Worm (Caenorhabditis elegans) whole organism, L1 larva: ENCODE data around the gene art-1.
"Not testable (repeated sequence)": the region's sequence is repeated elsewhere in the genome, so short reads cannot be mapped to it uniquely, and the experiment has no call there.

Experiments used
- aha-1 ChIP-seq: fragments of 150-350 bp; optimal IDR thresholded peaks from 2 replicates; lab custom pipeline; 2014; ENCODE audit warnings: missing biosample characterization, missing genetic modification characterization
- alr-1 ChIP-seq: fragments of 200-800 bp; sonication (Bioruptor generic); optimal IDR thresholded peaks from 2 replicates; lab custom pipeline; 2018; ENCODE audit warnings: borderline replicate concordance, mild to moderate bottlenecking, missing genetic modification characterization, missing compliant biosample characterization
- ama-1 ChIP-seq: fragments of 150-350 bp; optimal IDR thresholded peaks from 2 replicates; lab custom pipeline; 2014
- blmp-1 ChIP-seq: fragments of 150-350 bp; optimal IDR thresholded peaks from 2 replicates; lab custom pipeline; 2014; ENCODE audit warnings: missing biosample characterization, missing genetic modification characterization
- ceh-63 ChIP-seq: fragments of 200-800 bp; sonication (Bioruptor generic); optimal IDR thresholded peaks from 2 replicates; lab custom pipeline; 2018; ENCODE audit warnings: mild to moderate bottlenecking, missing genetic modification characterization, missing compliant biosample characterization
- ceh-8 ChIP-seq: fragments of 200-800 bp; sonication (Bioruptor generic); optimal IDR thresholded peaks from 2 replicates; lab custom pipeline; 2018; ENCODE audit warnings: mild to moderate bottlenecking, missing genetic modification characterization, moderate library complexity, missing compliant biosample characterization
- ceh-82 ChIP-seq, 3 experiments: fragments of 150-350 bp in 1 of 3; sonication (generic microtip) in 2 of 3; optimal IDR thresholded peaks; 2 replicates each; lab custom pipeline; 2014 to 2017; ENCODE audit warnings: missing biosample characterization in 3 of 3, missing genetic modification characterization in 3 of 3
- ceh-88 ChIP-seq: fragments of 200-800 bp; sonication (Bioruptor generic); IDR thresholded peaks from 2 replicates; pipeline ENCODE4 v1.3.6; 2022; ENCODE audit warnings: missing genetic modification characterization, missing compliant biosample characterization
- ceh-90 ChIP-seq: sonication (generic microtip); optimal IDR thresholded peaks from 2 replicates; lab custom pipeline; 2016; ENCODE audit warnings: missing genetic modification characterization, missing compliant biosample characterization
- efl-1 ChIP-seq, 4 experiments: fragments of 150-350 bp; optimal IDR thresholded peaks in 3 of 4; peaks in 1 of 4; 1 replicate in 1 of 4; 2 replicates in 3 of 4; lab custom pipeline; 2014; ENCODE audit warnings: missing biosample characterization in 2 of 4, missing genetic modification characterization in 2 of 4, missing genetic modification reagents in 2 of 4
- efl-3 ChIP-seq: fragments of 200-800 bp; sonication (Bioruptor generic); optimal IDR thresholded peaks from 2 replicates; lab custom pipeline; 2018; ENCODE audit warnings: mild to moderate bottlenecking, missing genetic modification characterization, missing compliant biosample characterization
- egl-13 ChIP-seq: sonication (generic microtip); optimal IDR thresholded peaks from 2 replicates; lab custom pipeline; 2016; ENCODE audit warnings: missing genotype, missing genetic modification reagents, missing genetic modification characterization, missing compliant biosample characterization
- fkh-10 ChIP-seq: sonication (generic microtip); optimal IDR thresholded peaks from 2 replicates; lab custom pipeline; 2017; ENCODE audit warnings: missing biosample characterization, missing genetic modification reagents, missing genetic modification characterization
- lin-15B ChIP-seq: fragments of 150-350 bp; sonication (generic microtip); optimal IDR thresholded peaks from 3 replicates; lab custom pipeline; 2014; ENCODE audit warnings: missing biosample characterization, missing genetic modification characterization
- lsy-2 ChIP-seq, 2 experiments: fragments of 150-350 bp; optimal IDR thresholded peaks; 2 replicates each; lab custom pipeline; 2014; ENCODE audit warnings: missing biosample characterization in 2 of 2, missing genetic modification characterization in 2 of 2
- mab-9 ChIP-seq: fragments of 200-800 bp; sonication (Bioruptor generic); IDR thresholded peaks from 2 replicates; pipeline ENCODE4 v1.3.6; 2022; ENCODE audit warnings: missing genetic modification reagents, missing genetic modification characterization, missing compliant biosample characterization
- mef-2 ChIP-seq: fragments of 150-350 bp; optimal IDR thresholded peaks from 2 replicates; lab custom pipeline; 2014; ENCODE audit warnings: missing biosample characterization, missing genetic modification characterization
- mep-1 ChIP-seq: fragments of 150-350 bp; optimal IDR thresholded peaks from 2 replicates; lab custom pipeline; 2014; ENCODE audit warnings: missing biosample characterization, missing genetic modification characterization
- nhr-20 ChIP-seq: sonication (generic microtip); optimal IDR thresholded peaks from 2 replicates; lab custom pipeline; 2016; ENCODE audit warnings: mild to moderate bottlenecking, missing genetic modification characterization, missing compliant biosample characterization
- nhr-237 ChIP-seq: fragments of 150-350 bp; optimal IDR thresholded peaks from 2 replicates; lab custom pipeline; 2014; ENCODE audit warnings: missing biosample characterization, missing genetic modification characterization
- nhr-28 ChIP-seq: fragments of 150-350 bp; optimal IDR thresholded peaks from 2 replicates; lab custom pipeline; 2014; ENCODE audit warnings: missing biosample characterization, missing genetic modification characterization
- nhr-47 ChIP-seq: sonication (generic microtip); optimal IDR thresholded peaks from 2 replicates; lab custom pipeline; 2016; ENCODE audit warnings: mild to moderate bottlenecking, missing genetic modification characterization, moderate library complexity, missing compliant biosample characterization
- nhr-71 ChIP-seq: sonication (generic microtip); optimal IDR thresholded peaks from 2 replicates; lab custom pipeline; 2016; ENCODE audit warnings: mild to moderate bottlenecking, missing genetic modification characterization, moderate library complexity, missing compliant biosample characterization
- nhr-76 ChIP-seq: sonication (generic microtip); optimal IDR thresholded peaks from 2 replicates; lab custom pipeline; 2017; ENCODE audit warnings: missing biosample characterization, missing genetic modification characterization
- nhr-84 ChIP-seq: sonication (generic microtip); optimal IDR thresholded peaks from 2 replicates; lab custom pipeline; 2017; ENCODE audit warnings: missing biosample characterization, missing genetic modification characterization
- nhr-90 ChIP-seq: sonication (generic microtip); optimal IDR thresholded peaks from 2 replicates; lab custom pipeline; 2016; ENCODE audit warnings: mild to moderate bottlenecking, missing genetic modification characterization, missing compliant biosample characterization; ENCODE audit not compliant: poor library complexity
- pax-3 ChIP-seq: fragments of 200-800 bp; sonication (Bioruptor generic); optimal IDR thresholded peaks from 2 replicates; lab custom pipeline; 2018; ENCODE audit warnings: mild to moderate bottlenecking, missing genetic modification characterization, moderate library complexity, missing compliant biosample characterization
- pqm-1 ChIP-seq: sonication (generic microtip); optimal IDR thresholded peaks from 3 replicates; lab custom pipeline; 2017; ENCODE audit warnings: missing biosample characterization, missing genetic modification characterization
- snpc-4 ChIP-seq: fragments of 150-350 bp; optimal IDR thresholded peaks from 2 replicates; lab custom pipeline; 2014; ENCODE audit warnings: missing biosample characterization, missing genetic modification characterization
- sup-37 ChIP-seq: fragments of 200-800 bp; sonication (Bioruptor generic); optimal IDR thresholded peaks from 2 replicates; lab custom pipeline; 2018; ENCODE audit warnings: mild to moderate bottlenecking, missing genetic modification characterization, missing compliant biosample characterization
- swsn-7 ChIP-seq: sonication (generic microtip); optimal IDR thresholded peaks from 2 replicates; lab custom pipeline; 2016; ENCODE audit warnings: missing genetic modification characterization, missing compliant biosample characterization
- tlp-1 ChIP-seq: fragments of 150-350 bp; optimal IDR thresholded peaks from 2 replicates; lab custom pipeline; 2014; ENCODE audit warnings: missing biosample characterization, missing genetic modification characterization
- unc-86 ChIP-seq: sonication (generic microtip); optimal IDR thresholded peaks from 2 replicates; lab custom pipeline; 2016; ENCODE audit warnings: missing genetic modification characterization, missing compliant biosample characterization
- zag-1 ChIP-seq: fragments of 150-350 bp; optimal IDR thresholded peaks from 2 replicates; lab custom pipeline; 2014; ENCODE audit warnings: missing biosample characterization, missing genetic modification characterization
- ztf-11 ChIP-seq, 2 experiments: sonication (generic microtip); optimal IDR thresholded peaks; 2 replicates each; lab custom pipeline; 2016 to 2017; ENCODE audit warnings: missing genetic modification characterization in 2 of 2, missing biosample characterization in 1 of 2, missing compliant biosample characterization in 1 of 2

The art-1 gene

DNA sequence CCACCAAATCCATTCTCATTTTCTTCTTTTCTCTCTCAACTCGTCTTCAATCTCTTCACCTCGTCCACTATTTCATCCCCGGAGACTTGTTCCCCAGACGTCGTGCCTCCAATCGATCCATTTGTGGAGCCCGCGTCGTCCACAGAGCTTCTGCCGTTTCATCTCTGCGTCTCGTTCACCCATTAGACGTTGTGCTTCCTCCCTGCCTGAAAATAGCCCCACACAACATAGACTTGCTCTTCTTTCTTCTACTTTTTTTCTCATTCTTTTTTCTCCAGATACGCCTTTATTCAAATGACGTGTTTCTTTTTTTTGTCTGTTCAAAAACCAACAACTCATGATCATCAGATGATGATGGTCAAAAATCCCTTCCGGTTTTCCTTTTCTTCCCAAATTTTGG is 20.9 kb upstream of the art-1 start (continued):
- TF ChIP-seq lin-15B (tag; lab: Kevin White, UChicago), result no peak
- no peak for TF ChIP-seq nhr-28 (tag; lab: Kevin White, UChicago)
- TF ChIP-seq nhr-71 (tag; lab: Kevin White, UChicago), result peak; percentile 78
- TF ChIP-seq pax-3 (tag; lab: Kevin White, UChicago), result peak; percentile 43
- peak; percentile 80 for TF ChIP-seq fkh-10 (GFP tag; lab: Kevin White, UChicago)
- no peak for TF ChIP-seq alr-1 (tag; lab: Kevin White, UChicago)
- no peak for TF ChIP-seq nhr-237 (tag; lab: Kevin White, UChicago)
- peak in 1 of 2 experiments; percentile 23 for TF ChIP-seq efl-1 (optimal IDR thresholded peaks at IDR 0.05; lab: Kevin White, UChicago)
- no peak for TF ChIP-seq efl-1 (GFP tag; optimal IDR thresholded peaks at IDR 0.05 in 1 of 2; lab: Kevin White, UChicago)
- TF ChIP-seq ceh-8 (GFP tag; lab: Kevin White, UChicago), result peak; percentile 48
- no peak for TF ChIP-seq snpc-4 (tag; lab: Kevin White, UChicago)
- TF ChIP-seq mep-1 (tag; lab: Kevin White, UChicago), result peak; percentile 30
- TF ChIP-seq tlp-1 (tag; lab: Kevin White, UChicago), result no peak
- TF ChIP-seq sup-37 (GFP tag; lab: Kevin White, UChicago), result no peak
- no peak for TF ChIP-seq ama-1 (lab: Kevin White, UChicago)
- no peak for TF ChIP-seq ceh-90 (tag; lab: Kevin White, UChicago)
- no peak for TF ChIP-seq ceh-88 (GFP tag; lab: Robert Waterston, UW)
- no peak for TF ChIP-seq efl-3 (GFP tag; lab: Kevin White, UChicago)
- no peak for TF ChIP-seq nhr-84 (tag; lab: Kevin White, UChicago)
- peak; percentile 79 for TF ChIP-seq unc-86
- TF ChIP-seq ceh-82 (tag; optimal IDR thresholded peaks at IDR 0.05; lab: Kevin White, UChicago), result peak; percentile 45 to 64 (median 57)
- TF ChIP-seq zag-1 (tag; lab: Kevin White, UChicago), result no peak
- TF ChIP-seq nhr-90 (tag; lab: Kevin White, UChicago), result no peak
- peak; percentile 55 to 59 for TF ChIP-seq lsy-2 (tag; optimal IDR thresholded peaks at IDR 0.05; lab: Kevin White, UChicago)
- TF ChIP-seq mab-9, result 0 out of 2 replicates have a peak, but pooled peaks have one; percentile 36
- no peak for TF ChIP-seq ztf-11 (tag; optimal IDR thresholded peaks at IDR 0.05; lab: Kevin White, UChicago)
- TF ChIP-seq egl-13 (tag; lab: Kevin White, UChicago), result peak; percentile 55
- TF ChIP-seq aha-1 (tag; lab: Kevin White, UChicago), result no peak
- TF ChIP-seq swsn-7 (tag; lab: Kevin White, UChicago), result peak; percentile 61
- peak; percentile 64 for TF ChIP-seq nhr-47
- no peak for TF ChIP-seq mef-2 (tag; lab: Kevin White, UChicago)

DNA sequence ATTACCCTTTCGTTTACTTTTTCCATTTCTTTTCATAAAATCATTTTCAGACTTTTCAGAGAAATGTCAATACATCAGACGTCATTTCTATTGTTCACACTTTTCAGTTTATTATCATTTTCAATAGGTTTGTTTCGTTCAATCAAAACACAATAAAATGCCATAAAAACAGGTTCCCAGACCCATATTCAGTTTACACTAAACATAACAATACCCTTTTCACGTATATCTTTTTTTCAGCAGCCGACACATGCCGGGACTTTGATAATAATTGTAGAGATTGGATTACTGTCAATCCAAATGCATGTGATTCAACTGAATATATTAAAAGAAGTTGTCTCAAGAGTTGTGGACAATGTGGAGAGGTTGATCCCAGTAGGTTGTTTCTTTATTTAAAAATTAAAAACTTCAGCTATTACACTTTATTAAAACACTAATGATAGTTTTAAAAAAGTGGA is 17.8 kb upstream of the art-1 start, which contains the start of gene C15F1.1:
C15F1.1 (plus strand) TSS at position 51 of the 458 bp plus-strand sequence.
- no peak for TF ChIP-seq efl-1 (optimal IDR thresholded peaks at IDR 0.05; lab: Kevin White, UChicago)
- peak in 1 of 2 experiments; percentile 77 for TF ChIP-seq efl-1 (GFP tag; optimal IDR thresholded peaks at IDR 0.05 in 1 of 2; lab: Kevin White, UChicago)
- TF ChIP-seq nhr-20 (tag; lab: Kevin White, UChicago), result no peak

DNA sequence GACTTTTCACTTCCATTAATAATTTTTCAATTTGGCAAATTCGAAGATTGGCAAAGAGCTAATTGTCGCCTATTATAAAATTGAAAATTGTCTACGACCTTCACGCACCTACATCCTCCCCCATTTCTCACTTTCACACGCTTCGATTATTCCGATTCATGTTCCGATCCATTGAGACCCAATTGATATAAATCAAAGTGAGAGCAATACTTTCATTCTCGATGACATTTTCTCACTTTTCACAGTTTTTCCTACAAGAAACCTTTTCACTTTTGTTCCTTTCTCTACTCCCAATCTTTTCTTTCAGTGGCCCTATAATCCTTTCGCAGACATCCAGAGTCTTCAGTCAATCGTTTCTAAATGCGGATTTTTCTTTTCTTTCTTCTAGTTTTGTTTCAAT is 7.6 kb upstream of the art-1 start, which contains the start of gene C15F1.2:
C15F1.2 (plus strand) TSS at position 308 of the 400 bp plus-strand sequence.
- TF ChIP-seq nhr-90 (tag; lab: Kevin White, UChicago) (no peak), blmp-1 (peak; percentile 94)

DNA sequence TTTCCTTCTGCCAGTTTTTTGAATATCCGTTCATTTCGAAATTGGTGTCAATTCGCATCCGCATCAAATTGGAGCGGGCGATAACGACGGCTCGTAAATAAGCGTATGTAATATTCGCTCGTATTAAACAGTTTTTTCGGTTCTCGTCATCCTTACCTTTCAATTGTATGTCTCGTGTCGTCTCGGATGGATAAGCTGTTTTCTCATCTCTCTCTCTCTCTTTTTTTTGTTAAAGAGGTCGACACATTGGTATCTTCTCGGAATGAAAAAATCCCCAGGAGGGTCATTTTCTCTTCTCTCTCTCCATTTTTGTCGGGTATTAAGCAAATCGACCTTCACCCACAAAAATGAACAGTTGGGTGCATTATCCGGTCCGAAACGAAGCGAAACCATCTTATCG is 6.9 kb upstream of the art-1 start:
- TF ChIP-seq ama-1 (lab: Kevin White, UChicago) (no peak), blmp-1 (peak; percentile 84)
- TF ChIP-seq, all 84 proteins: peak for 1

DNA sequence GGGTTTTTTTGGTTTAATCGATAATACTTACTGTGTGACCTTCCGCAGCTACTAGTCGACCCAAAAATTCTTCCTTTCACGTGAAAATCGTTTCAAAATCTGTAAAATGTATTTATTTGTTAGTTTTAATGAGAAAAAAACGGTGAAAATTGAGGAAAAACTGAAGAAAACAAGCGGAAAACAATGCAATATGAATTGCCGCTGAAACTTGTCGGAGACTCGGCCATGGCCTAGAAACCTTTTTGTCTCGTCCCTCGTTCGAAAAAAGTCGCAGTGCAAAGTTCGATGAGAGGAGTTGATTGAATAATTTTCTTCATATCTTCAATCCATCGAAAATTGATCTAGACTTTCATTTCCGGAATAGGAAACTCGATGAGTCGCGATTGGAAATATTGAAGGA is 5.7 kb upstream of the art-1 start, which contains the start of gene C15F1.8:
C15F1.8 (minus strand) TSS at position 101 of the 400 bp plus-strand sequence.
- not testable (repeated sequence) for TF ChIP-seq nhr-76 (tag; lab: Kevin White, UChicago); pqm-1 (tag; lab: Kevin White, UChicago); ceh-63 (GFP tag; lab: Kevin White, UChicago)
- TF ChIP-seq, all 84 proteins: peak for 0; not testable (repeated sequence) for 84
